Fruit fly (Drosophila melanogaster) whole organism, embryonic: ENCODE data around the gene CG14096.
A peak's percentile ranks its signal among the peaks of the same experiment; 100 is the strongest.

Source experiments
- Ada2b ChIP-seq: fragments of 200-800 bp; sonication (Bioruptor generic); IDR thresholded peaks from 2 replicates; pipeline ENCODE4 v1.3.6; 2022; ENCODE audit warnings: missing biosample characterization, missing genetic modification characterization
- B-H1 ChIP-seq: fragments of 200-800 bp; sonication (Bioruptor generic); IDR thresholded peaks from 3 replicates; pipeline ENCODE4 v1.3.6; 2022; ENCODE audit warnings: missing biosample characterization, missing genetic modification characterization
- BtbVII ChIP-seq: fragments of 200-800 bp; sonication (Bioruptor generic); optimal IDR thresholded peaks from 3 replicates; lab custom pipeline; 2017; ENCODE audit warnings: missing biosample characterization, mild to moderate bottlenecking, missing genetic modification characterization
- CG1024 ChIP-seq: fragments of 200-800 bp; sonication (Bioruptor generic); IDR thresholded peaks from 2 replicates; pipeline ENCODE4 v1.3.6; 2022; ENCODE audit warnings: missing biosample characterization, missing genetic modification characterization
- CG10321 ChIP-seq: fragments of 200-800 bp; sonication (Bioruptor generic); IDR thresholded peaks from 2 replicates; pipeline ENCODE4 v1.3.6; 2022; ENCODE audit warnings: missing biosample characterization, missing genetic modification characterization
- CG10543 ChIP-seq: fragments of 200-800 bp; sonication (Bioruptor generic); optimal IDR thresholded peaks from 3 replicates; lab custom pipeline; 2017; ENCODE audit warnings: missing biosample characterization, mild to moderate bottlenecking, missing genetic modification characterization, moderate library complexity
- CG13296 ChIP-seq: fragments of 200-800 bp; sonication (Bioruptor generic); optimal IDR thresholded peaks from 3 replicates; lab custom pipeline; 2018; ENCODE audit warnings: missing biosample characterization, mild to moderate bottlenecking, missing genetic modification characterization
- CG13775 ChIP-seq: fragments of 200-800 bp; sonication (Bioruptor generic); optimal IDR thresholded peaks from 3 replicates; lab custom pipeline; 2017; ENCODE audit warnings: missing biosample characterization, mild to moderate bottlenecking, missing genetic modification characterization
- CG13894 ChIP-seq: fragments of 200-800 bp; sonication (Bioruptor generic); optimal IDR thresholded peaks from 3 replicates; lab custom pipeline; 2018; ENCODE audit warnings: missing biosample characterization, mild to moderate bottlenecking, missing genetic modification characterization, moderate library complexity
- CG15269 ChIP-seq: fragments of 200-800 bp; sonication (Bioruptor generic); optimal IDR thresholded peaks from 2 replicates; lab custom pipeline; 2018; ENCODE audit warnings: missing biosample characterization, mild to moderate bottlenecking, missing genetic modification characterization, moderate library complexity
- CG1529 ChIP-seq: fragments of 200-800 bp; sonication (Bioruptor generic); optimal IDR thresholded peaks from 3 replicates; lab custom pipeline; 2018; ENCODE audit warnings: missing biosample characterization, missing genetic modification characterization
- CG15514 ChIP-seq: fragments of 200-800 bp; sonication (Bioruptor generic); optimal IDR thresholded peaks from 3 replicates; lab custom pipeline; 2017; ENCODE audit warnings: missing biosample characterization, missing genetic modification characterization, mild to moderate bottlenecking, moderate library complexity, missing genetic modification reagents
- CG17361 ChIP-seq: fragments of 200-800 bp; sonication (Bioruptor generic); IDR thresholded peaks from 3 replicates; pipeline ENCODE4 v1.3.6; 2022; ENCODE audit warnings: missing biosample characterization, missing genetic modification characterization
- CG18599 ChIP-seq: fragments of 200-800 bp; sonication (Bioruptor generic); optimal IDR thresholded peaks from 3 replicates; lab custom pipeline; 2017; ENCODE audit warnings: missing biosample characterization, missing genetic modification characterization, mild to moderate bottlenecking, moderate library complexity, missing genetic modification reagents
- CG34376 ChIP-seq: fragments of 200-800 bp; sonication (Bioruptor generic); optimal IDR thresholded peaks from 2 replicates; lab custom pipeline; 2018; ENCODE audit warnings: missing biosample characterization, mild to moderate bottlenecking, missing genetic modification characterization
- CG4730 ChIP-seq: fragments of 200-800 bp; sonication (Bioruptor generic); IDR thresholded peaks from 2 replicates; pipeline ENCODE4 v1.3.6; 2022; ENCODE audit warnings: missing biosample characterization, missing genetic modification characterization
- CG6654 ChIP-seq: fragments of 200-800 bp; sonication (Bioruptor generic); optimal IDR thresholded peaks from 2 replicates; lab custom pipeline; 2017; ENCODE audit warnings: missing biosample characterization, mild to moderate bottlenecking, missing genetic modification characterization
- CG7271 ChIP-seq: fragments of 200-800 bp; sonication (Bioruptor generic); optimal IDR thresholded peaks from 2 replicates; lab custom pipeline; 2018; ENCODE audit warnings: missing biosample characterization, mild to moderate bottlenecking, missing genetic modification characterization, moderate library complexity
- CG8765 ChIP-seq: fragments of 200-800 bp; sonication (Bioruptor generic); IDR thresholded peaks from 2 replicates; pipeline ENCODE4 v1.3.6; 2022; ENCODE audit warnings: missing biosample characterization, missing genetic modification characterization
- CG8944 ChIP-seq: fragments of 200-800 bp; sonication (Bioruptor generic); optimal IDR thresholded peaks from 3 replicates; lab custom pipeline; 2016; ENCODE audit warnings: missing biosample characterization, missing genetic modification characterization
- Deaf1 ChIP-seq: fragments of 200-800 bp; optimal IDR thresholded peaks from 3 replicates; lab custom pipeline; 2019; ENCODE audit warnings: missing biosample characterization, mild to moderate bottlenecking, missing genetic modification characterization, moderate library complexity
- Dek ChIP-seq: fragments of 200-800 bp; sonication (Bioruptor generic); optimal IDR thresholded peaks from 3 replicates; lab custom pipeline; 2019; ENCODE audit warnings: missing biosample characterization, mild to moderate bottlenecking, missing genetic modification characterization, moderate library complexity
- ERR ChIP-seq: fragments of 200-800 bp; sonication (Bioruptor generic); optimal IDR thresholded peaks from 2 replicates; lab custom pipeline; 2016; ENCODE audit warnings: missing biosample characterization, missing genetic modification characterization
- Eip74EF ChIP-seq, 2 experiments: fragments of 200-800 bp in 1 of 2; fragments of >200 bp in 1 of 2; sonication (Bioruptor generic) in 1 of 2; optimal IDR thresholded peaks; 2 replicates each; lab custom pipeline; 2017 to 2019; ENCODE audit warnings: missing biosample characterization in 2 of 2, missing genetic modification characterization in 2 of 2, mild to moderate bottlenecking in 1 of 2, moderate library complexity in 1 of 2
- Fer3 ChIP-seq: fragments of 200-800 bp; sonication (Bioruptor generic); optimal IDR thresholded peaks from 2 replicates; lab custom pipeline; 2018; ENCODE audit warnings: missing biosample characterization, mild to moderate bottlenecking, missing genetic modification characterization, moderate library complexity
- Hmr ChIP-seq: fragments of 200-800 bp; sonication (Bioruptor generic); optimal IDR thresholded peaks from 3 replicates; lab custom pipeline; 2017; ENCODE audit warnings: mild to moderate bottlenecking, missing biosample characterization, missing genetic modification reagents, missing genetic modification characterization
- Mad ChIP-seq: fragments of 200-800 bp; sonication (Bioruptor generic); optimal IDR thresholded peaks from 2 replicates; lab custom pipeline; 2016; ENCODE audit warnings: missing biosample characterization, missing genetic modification characterization
- NfI ChIP-seq: fragments of 200-800 bp; sonication (Bioruptor generic); optimal IDR thresholded peaks from 3 replicates; lab custom pipeline; 2018; ENCODE audit warnings: missing biosample characterization, mild to moderate bottlenecking, missing genetic modification characterization, moderate library complexity
- Pdp1 ChIP-seq, 2 experiments: fragments of 200-800 bp; sonication (Bioruptor generic); optimal IDR thresholded peaks; 3 replicates each; lab custom pipeline; 2016; ENCODE audit warnings: missing biosample characterization in 2 of 2, missing genetic modification characterization in 2 of 2, mild to moderate bottlenecking in 1 of 2, moderate library complexity in 1 of 2
- Spps ChIP-seq: fragments of 200-800 bp; sonication (Bioruptor generic); optimal IDR thresholded peaks from 2 replicates; lab custom pipeline; 2018; ENCODE audit warnings: missing biosample characterization, mild to moderate bottlenecking, missing genetic modification characterization
- Tbp ChIP-seq: fragments of >200 bp; optimal IDR thresholded peaks from 2 replicates; lab custom pipeline; 2018; ENCODE audit warnings: missing biosample characterization, missing genetic modification characterization
- Vsx1 ChIP-seq: fragments of 200-800 bp; sonication (Bioruptor generic); optimal IDR thresholded peaks from 2 replicates; lab custom pipeline; 2017; ENCODE audit warnings: missing biosample characterization, mild to moderate bottlenecking, missing genetic modification characterization, missing genetic modification reagents
- ab ChIP-seq: fragments of 200-800 bp; sonication (Bioruptor generic); optimal IDR thresholded peaks from 2 replicates; lab custom pipeline; 2016; ENCODE audit warnings: missing biosample characterization, missing genetic modification characterization
- abd-A ChIP-seq: fragments of 200-800 bp; sonication (Bioruptor generic); optimal IDR thresholded peaks from 3 replicates; lab custom pipeline; 2019; ENCODE audit warnings: missing biosample characterization, mild to moderate bottlenecking, missing genetic modification characterization, moderate library complexity
- ap ChIP-seq: fragments of 200-800 bp; sonication (Bioruptor generic); IDR thresholded peaks from 2 replicates; pipeline ENCODE4 v1.3.6; 2022; ENCODE audit warnings: missing biosample characterization, missing genetic modification characterization
- cwo ChIP-seq: fragments of 200-800 bp; sonication (Bioruptor generic); optimal IDR thresholded peaks from 3 replicates; lab custom pipeline; 2017; ENCODE audit warnings: missing biosample characterization, missing genetic modification characterization, mild to moderate bottlenecking, moderate library complexity, missing genetic modification reagents
- lbe ChIP-seq: fragments of 200-800 bp; sonication (Bioruptor generic); optimal IDR thresholded peaks from 2 replicates; lab custom pipeline; 2016; ENCODE audit warnings: missing biosample characterization, mild to moderate bottlenecking, missing genetic modification characterization
- odd ChIP-seq: fragments of 200-800 bp; sonication (Bioruptor generic); optimal IDR thresholded peaks from 2 replicates; lab custom pipeline; 2017; ENCODE audit warnings: missing biosample characterization, mild to moderate bottlenecking, missing genetic modification characterization
- otp ChIP-seq: fragments of 200-800 bp; sonication (Bioruptor generic); IDR thresholded peaks from 3 replicates; pipeline ENCODE4, ENCODE4 v1.3.6; 2022; ENCODE audit warnings: missing biosample characterization, missing genetic modification characterization
- row ChIP-seq: fragments of 200-800 bp; sonication (Bioruptor generic); IDR thresholded peaks from 3 replicates; pipeline ENCODE4 v1.3.6; 2022; ENCODE audit warnings: missing biosample characterization, missing genetic modification characterization
- sug ChIP-seq: fragments of 200-800 bp; optimal IDR thresholded peaks from 2 replicates; lab custom pipeline; 2019; ENCODE audit warnings: missing biosample characterization, mild to moderate bottlenecking, missing genetic modification characterization, moderate library complexity

CG14096 gene

dm6 chr3L:19495991-19496588, 29.2 kb upstream of the CG14096 start (continued):
- no peak for TF ChIP-seq Vsx1 (GFP tag; lab: Kevin White, UChicago)
- no peak for TF ChIP-seq row
- no peak for TF ChIP-seq ap (GFP tag; lab: Robert Waterston, UW)
- no peak for TF ChIP-seq CG4730 (GFP tag; lab: Robert Waterston, UW)
- no peak for TF ChIP-seq CG17361 (GFP tag; lab: Robert Waterston, UW)
- no peak for TF ChIP-seq Dek (tag; lab: Kevin White, UChicago)
- TF ChIP-seq CG8944 (GFP tag; lab: Kevin White, UChicago): no peak
- TF ChIP-seq lbe (GFP tag; lab: Kevin White, UChicago): no peak
- TF ChIP-seq odd (GFP tag; lab: Kevin White, UChicago): peak; percentile 22
- no peak for TF ChIP-seq CG1024 (GFP tag; lab: Robert Waterston, UW)
- no peak for TF ChIP-seq abd-A (tag; lab: Kevin White, UChicago)
- TF ChIP-seq CG13296: peak; percentile 33
- peak; percentile 10 for TF ChIP-seq CG18599
- TF ChIP-seq CG8765 (GFP tag; lab: Robert Waterston, UW): no peak
- no peak for TF ChIP-seq CG13775 (GFP tag; lab: Kevin White, UChicago)
- peak; percentile 28 for TF ChIP-seq CG15514 (GFP tag; lab: Kevin White, UChicago)
- no peak for TF ChIP-seq NfI (GFP tag; lab: Kevin White, UChicago)
- peak; percentile 19 for TF ChIP-seq CG15269
- no peak for TF ChIP-seq Tbp (GFP tag; lab: Kevin White, UChicago)
- no peak for TF ChIP-seq CG7271
- TF ChIP-seq ERR (GFP tag; lab: Kevin White, UChicago): no peak
- TF ChIP-seq otp (GFP tag; lab: Robert Waterston, UW): no peak
- TF ChIP-seq Deaf1 (tag; lab: Kevin White, UChicago): no peak
- TF ChIP-seq Ada2b (GFP tag; lab: Robert Waterston, UW): no peak
- no peak for TF ChIP-seq CG6654
- TF ChIP-seq CG1529 (GFP tag; lab: Kevin White, UChicago): no peak
- TF ChIP-seq CG10321 (GFP tag; lab: Robert Waterston, UW): no peak
- TF ChIP-seq BtbVII (GFP tag; lab: Kevin White, UChicago): peak; percentile 11
- no peak for TF ChIP-seq B-H1 (GFP tag; lab: Robert Waterston, UW)
- TF ChIP-seq Spps (tag; lab: Kevin White, UChicago): no peak
- TF ChIP-seq Mad (GFP tag; lab: Kevin White, UChicago): no peak
- peak; percentile 7 for TF ChIP-seq Hmr (GFP tag; lab: Kevin White, UChicago)

- peak; percentile 69 for TF ChIP-seq cwo (GFP tag; lab: Kevin White, UChicago)
- TF ChIP-seq CG15514 (GFP tag; lab: Kevin White, UChicago): peak; percentile 49
- peak; percentile 58 for TF ChIP-seq sug (tag; lab: Kevin White, UChicago)
- TF ChIP-seq Eip74EF (GFP tag; optimal IDR thresholded peaks at IDR 0.05; lab: Kevin White, UChicago): peak in 1 of 2 experiments; percentile 10
- peak; percentile 11 for TF ChIP-seq CG10543 (GFP tag; lab: Kevin White, UChicago)
- peak in 1 of 2 experiments; percentile 8 for TF ChIP-seq Pdp1 (GFP tag; optimal IDR thresholded peaks at IDR 0.05; lab: Kevin White, UChicago)
- TF ChIP-seq ab (GFP tag; lab: Kevin White, UChicago): no peak
- no peak for TF ChIP-seq Fer3
- peak; percentile 81 for TF ChIP-seq CG13894
- peak; percentile 62 for TF ChIP-seq CG34376 (GFP tag; lab: Kevin White, UChicago)
- TF ChIP-seq, all 482 proteins: peak for 8
Observed at dm6 chr3L:19494954-19495353, 28.1 kb upstream of the CG14096 start.
